Worm (Caenorhabditis elegans) whole organism, midembryonic: Measurements from ENCODE around the gene nhr-126.

ENCODE experiments used
- T22C8.4 ChIP-seq: fragments of 200-800 bp; sonication (Bioruptor generic); IDR thresholded peaks from 2 replicates; pipeline ENCODE4 v1.3.6; 2022; ENCODE audit warnings: missing genetic modification characterization, missing compliant biosample characterization
- cog-1 ChIP-seq: sonication (generic microtip); optimal IDR thresholded peaks from 2 replicates; lab custom pipeline; 2016; ENCODE audit warnings: missing genetic modification characterization, missing compliant biosample characterization
- flt-1 ChIP-seq: fragments of 200-800 bp; sonication (Bioruptor generic); IDR thresholded peaks from 2 replicates; pipeline ENCODE4 v1.3.6; 2022; ENCODE audit warnings: missing genetic modification characterization, missing compliant biosample characterization
- klf-2 ChIP-seq: fragments of 200-800 bp; sonication (Bioruptor generic); conservative IDR thresholded peaks from 2 replicates; pipeline ENCODE4 v1.3.6; 2022; ENCODE audit warnings: missing genetic modification reagents, missing genetic modification characterization, missing compliant biosample characterization
- med-1 ChIP-seq: sonication (generic microtip); optimal IDR thresholded peaks from 2 replicates; lab custom pipeline; 2017; ENCODE audit warnings: missing genetic modification characterization, mild to moderate bottlenecking, missing compliant biosample characterization, antibody characterized with exemption, missing genetic modification reagents; ENCODE audit not compliant: insufficient read depth
- tab-1 ChIP-seq: fragments of 200-800 bp; sonication (Bioruptor generic); IDR thresholded peaks from 2 replicates; pipeline ENCODE4 v1.3.6; 2022; ENCODE audit warnings: missing genetic modification characterization, missing compliant biosample characterization
- ztf-23 ChIP-seq: fragments of 200-800 bp; sonication (Bioruptor generic); IDR thresholded peaks from 2 replicates; pipeline ENCODE4 v1.3.6; 2022; ENCODE audit warnings: missing genetic modification reagents, missing genetic modification characterization, missing compliant biosample characterization
- ztf-29 ChIP-seq: fragments of 200-800 bp; sonication (Bioruptor generic); IDR thresholded peaks from 2 replicates; pipeline ENCODE4 v1.3.6; 2022; ENCODE audit warnings: missing genetic modification reagents, missing genetic modification characterization, missing compliant biosample characterization

- no peak for TF ChIP-seq T22C8.4 (GFP tag; lab: Robert Waterston, UW)
- TF ChIP-seq flt-1: no peak
- no peak for TF ChIP-seq tab-1 (GFP tag; lab: Robert Waterston, UW)
- no peak for TF ChIP-seq med-1
- TF ChIP-seq ztf-29 (GFP tag; lab: Robert Waterston, UW): no peak
- no peak for TF ChIP-seq cog-1 (tag; lab: Kevin White, UChicago)
- no peak for TF ChIP-seq ztf-23
- no peak for TF ChIP-seq klf-2 (GFP tag; lab: Robert Waterston, UW)
These were observed 38.5 kb upstream of the nhr-126 start for ce11 chrV:2190383-2190782.
